Fruit fly (Drosophila melanogaster) whole organism, adult: ENCODE results near the gene Vha55.

Experiments used
- Clk ChIP-seq: fragments of 200-800 bp; sonication (Bioruptor generic); optimal IDR thresholded peaks from 2 replicates; lab custom pipeline; 2017; ENCODE audit warnings: missing biosample characterization, missing genetic modification characterization
- Hr96 ChIP-seq: fragments of 200-800 bp; sonication (Bioruptor generic); optimal IDR thresholded peaks from 2 replicates; lab custom pipeline; 2016; ENCODE audit warnings: missing biosample characterization, missing genetic modification characterization

DNA sequence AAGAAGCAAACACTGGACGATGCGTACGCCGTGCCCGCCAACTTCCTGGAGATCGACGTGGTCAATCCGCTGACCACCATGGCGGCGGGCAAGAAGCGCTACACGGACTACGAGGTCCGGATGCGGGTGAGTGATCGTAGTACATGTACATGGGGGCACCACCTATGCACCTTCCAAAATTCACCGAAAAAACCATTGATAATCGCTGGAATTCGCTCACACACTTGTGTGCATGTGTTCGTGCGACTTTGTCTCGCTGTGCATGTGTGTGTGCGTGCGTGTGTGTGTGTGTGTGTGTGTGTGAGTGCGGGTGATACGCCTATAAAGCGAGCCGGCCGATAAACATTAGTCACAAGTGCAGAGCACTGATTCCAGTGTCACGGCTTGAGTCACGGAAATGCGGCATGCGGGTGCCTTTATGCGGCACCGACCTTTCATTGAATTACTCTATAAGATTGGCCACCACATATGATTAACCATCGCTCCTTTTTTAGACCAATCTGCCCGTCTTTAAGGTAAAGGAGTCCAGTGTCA, 833 bp upstream of the Vha55 start:
- TF ChIP-seq Clk: no peak
- no peak for TF ChIP-seq Hr96 (GFP tag; lab: Kevin White, UChicago)
